Worm (Caenorhabditis elegans): ENCODE results near the gene F22F7.4.
A peak's percentile ranks its signal among the peaks of the same experiment; 100 is the strongest.

The F22F7.4 gene

ce11 chrV:2067985-2068499 lies 37.8 kb downstream of the F22F7.4 start, which contains the start of gene lbp-9 (continued):
- TF ChIP-seq pbrm-1 (GFP tag; IDR thresholded peaks at IDR 0.05) (0 out of 2 replicates have a peak, but pooled peaks have one; percentile 67), Y53G8AR.9 (GFP tag; conservative IDR thresholded peaks at IDR 0.05) (no peak), B0035.1 (tag; optimal IDR thresholded peaks at IDR 0.05) (no peak), D2030.7 (GFP tag; IDR thresholded peaks at IDR 0.05) (no peak), athp-1 (tag; optimal IDR thresholded peaks at IDR 0.05) (peak; percentile 0), lag-1 (GFP tag; IDR thresholded peaks at IDR 0.05) (no peak), rec-8 (tag; optimal IDR thresholded peaks at IDR 0.05) (no peak)

- TF ChIP-seq sptf-2 (GFP tag; optimal IDR thresholded peaks at IDR 0.05): no peak
- TF ChIP-seq ztf-25 (GFP tag; IDR thresholded peaks at IDR 0.05): no peak
- no peak for TF ChIP-seq aptf-3 (GFP tag; IDR thresholded peaks at IDR 0.05)
- no peak for TF ChIP-seq lin-40 (tag; optimal IDR thresholded peaks at IDR 0.05)
- TF ChIP-seq F39B2.1 (GFP tag; IDR thresholded peaks at IDR 0.05): no peak
- no peak for TF ChIP-seq attf-3 (GFP tag; conservative IDR thresholded peaks at IDR 0.05)
- no peak for TF ChIP-seq ztf-18 (tag; optimal IDR thresholded peaks at IDR 0.05)
- no peak for TF ChIP-seq nhr-120 (GFP tag; IDR thresholded peaks at IDR 0.05)
- TF ChIP-seq nfyb-1 (GFP tag; IDR thresholded peaks at IDR 0.05): no peak
- TF ChIP-seq B0261.1 (tag; optimal IDR thresholded peaks at IDR 0.05): no peak
- TF ChIP-seq dpff-1 (tag; optimal IDR thresholded peaks at IDR 0.05): no peak
- TF ChIP-seq egl-18 (GFP tag; IDR thresholded peaks at IDR 0.05): no peak
- TF ChIP-seq B0035.1 (tag; optimal IDR thresholded peaks at IDR 0.05): no peak
- TF ChIP-seq lsl-1 (GFP tag; optimal IDR thresholded peaks at IDR 0.05): peak; percentile 89
- no peak for TF ChIP-seq ztf-6 (GFP tag; IDR thresholded peaks at IDR 0.05)
- no peak for TF ChIP-seq ceh-79 (tag; optimal IDR thresholded peaks at IDR 0.05)
- no peak for TF ChIP-seq nhr-90 (tag; optimal IDR thresholded peaks at IDR 0.05)
- no peak for TF ChIP-seq sea-2 (GFP tag; IDR thresholded peaks at IDR 0.05)
- no peak for TF ChIP-seq ztf-3 (GFP tag; optimal IDR thresholded peaks at IDR 0.05)
- no peak for TF ChIP-seq nfya-1 (tag; optimal IDR thresholded peaks at IDR 0.05; ENCODE audit: borderline replicate concordance, insufficient read depth)
- no peak for TF ChIP-seq bed-1 (GFP tag; IDR thresholded peaks at IDR 0.05)
- TF ChIP-seq Y67H2A.10 (GFP tag; conservative IDR thresholded peaks at IDR 0.05): 0 out of 2 replicates have a peak, but pooled peaks have one; percentile 30
- no peak for TF ChIP-seq T26A5.8 (tag; optimal IDR thresholded peaks at IDR 0.05)
- no peak for TF ChIP-seq ceh-27 (GFP tag; optimal IDR thresholded peaks at IDR 0.05)
- TF ChIP-seq K11D2.4 (GFP tag; IDR thresholded peaks at IDR 0.05): no peak
- no peak for TF ChIP-seq B0336.3 (GFP tag; IDR thresholded peaks at IDR 0.05)
- no peak for TF ChIP-seq nhr-80 (tag; optimal IDR thresholded peaks at IDR 0.05)
- TF ChIP-seq rec-8 (tag; optimal IDR thresholded peaks at IDR 0.05): no peak
- TF ChIP-seq efl-1 (GFP tag; optimal IDR thresholded peaks at IDR 0.05): peak; percentile 89
- TF ChIP-seq D2030.7 (GFP tag; IDR thresholded peaks at IDR 0.05): peak; percentile 88
- TF ChIP-seq Y56A3A.18 (GFP tag; IDR thresholded peaks at IDR 0.05): no peak
- no peak for TF ChIP-seq pha-4 (tag; optimal IDR thresholded peaks at IDR 0.05)
- TF ChIP-seq hmg-1.2 (GFP tag; IDR thresholded peaks at IDR 0.05): peak; percentile 33; the same call in 1 of the 2 replicates
- TF ChIP-seq rcor-1 (GFP tag; IDR thresholded peaks at IDR 0.05): 0 out of 2 replicates have a peak, but pooled peaks have one; percentile 8
- no peak for TF ChIP-seq lir-1 (GFP tag; conservative IDR thresholded peaks at IDR 0.05)
- peak; percentile 68 for TF ChIP-seq snpc-3.4 (tag; optimal IDR thresholded peaks at IDR 0.05)
- no peak for TF ChIP-seq lin-26 (GFP tag; IDR thresholded peaks at IDR 0.05)
- TF ChIP-seq pbrm-1 (GFP tag; IDR thresholded peaks at IDR 0.05): peak; percentile 65
- TF ChIP-seq nfya-2 (GFP tag; IDR thresholded peaks at IDR 0.05): no peak
- no peak for TF ChIP-seq F10E7.11 (tag; optimal IDR thresholded peaks at IDR 0.05)
- no peak for TF ChIP-seq cebp-1 (GFP tag; IDR thresholded peaks at IDR 0.05)
- no peak for TF ChIP-seq cebp-1 (tag; optimal IDR thresholded peaks at IDR 0.05)
- no peak for TF ChIP-seq cebp-2 (GFP tag; IDR thresholded peaks at IDR 0.05)
- TF ChIP-seq madf-3 (GFP tag; IDR thresholded peaks at IDR 0.05): no peak
Measured at ce11 chrV:2067419-2067818, 38.5 kb downstream of the F22F7.4 start.

All from whole organism, young adult.